Fruit fly (Drosophila melanogaster) whole organism, wandering third instar larva: ENCODE results near the gene Mcm3.

ENCODE experiments used
- Dfd ChIP-seq: fragments of >200 bp; optimal IDR thresholded peaks from 2 replicates; lab custom pipeline; 2017; ENCODE audit warnings: missing biosample characterization, missing genetic modification characterization
- Hr78 ChIP-seq: fragments of >200 bp; optimal IDR thresholded peaks from 2 replicates; lab custom pipeline; 2017; ENCODE audit warnings: missing biosample characterization, missing genetic modification characterization
- Myc ChIP-seq: fragments of >200 bp; optimal IDR thresholded peaks from 2 replicates; lab custom pipeline; 2017
- OdsH ChIP-seq: fragments of 200-800 bp; sonication (Bioruptor generic); optimal IDR thresholded peaks from 2 replicates; lab custom pipeline; 2016; ENCODE audit warnings: missing biosample characterization, mild to moderate bottlenecking, missing genetic modification characterization
- br ChIP-seq: fragments of 200-800 bp; sonication (Bioruptor generic); optimal IDR thresholded peaks from 2 replicates; lab custom pipeline; 2016; ENCODE audit warnings: missing biosample characterization, missing genetic modification characterization
- dmrt93B ChIP-seq: fragments of 200-800 bp; sonication (Bioruptor generic); optimal IDR thresholded peaks from 2 replicates; lab custom pipeline; 2018; ENCODE audit warnings: missing biosample characterization, mild to moderate bottlenecking, missing genetic modification characterization
- fru ChIP-seq: fragments of 200-800 bp; sonication (Bioruptor generic); optimal IDR thresholded peaks from 3 replicates; lab custom pipeline; 2016; ENCODE audit warnings: missing biosample characterization, mild to moderate bottlenecking, missing genetic modification characterization
- psq ChIP-seq: fragments of 200-800 bp; sonication (Bioruptor generic); optimal IDR thresholded peaks from 3 replicates; lab custom pipeline; 2017; ENCODE audit warnings: missing biosample characterization, mild to moderate bottlenecking, missing genetic modification characterization, moderate library complexity
- usp ChIP-seq: fragments of >200 bp; optimal IDR thresholded peaks from 2 replicates; lab custom pipeline; 2017; ENCODE audit warnings: missing biosample characterization, missing genetic modification characterization
- woc ChIP-seq: sonication (Bioruptor generic); optimal IDR thresholded peaks from 2 replicates; lab custom pipeline; 2016; ENCODE audit warnings: missing biosample characterization, mild to moderate bottlenecking, missing genetic modification characterization

DNA sequence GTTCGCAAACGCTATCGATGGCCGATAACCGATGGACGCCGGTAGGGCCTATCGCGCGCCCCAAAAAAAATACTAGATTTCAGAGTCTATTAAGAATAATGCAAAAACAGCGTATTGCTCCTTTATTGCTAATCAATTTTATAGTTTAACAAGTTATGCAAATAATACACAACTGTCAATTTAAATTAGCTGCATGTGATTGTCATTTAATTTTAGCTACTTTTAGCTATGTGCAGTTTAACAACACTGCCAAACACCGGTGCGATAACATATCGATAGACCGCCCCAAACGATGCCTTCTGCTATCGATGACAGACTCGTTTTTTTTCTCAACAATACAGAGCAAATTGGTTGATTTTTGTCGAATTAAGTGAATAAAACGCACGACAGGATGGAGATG is 14.7 kb upstream of the Mcm3 start, which contains the start of the genes Cdk7 and snf:
- TF ChIP-seq br (GFP tag; lab: Kevin White, UChicago) (no peak), Hr78 (GFP tag; lab: Kevin White, UChicago) (no peak), OdsH (GFP tag; lab: Kevin White, UChicago) (peak; percentile 28), Myc (lab: Kevin White, UChicago) (peak; percentile 56), dmrt93B (GFP tag; lab: Kevin White, UChicago) (no peak), usp (no peak), psq (GFP tag; lab: Kevin White, UChicago) (peak; percentile 32), fru (GFP tag; lab: Kevin White, UChicago) (peak; percentile 49), woc (GFP tag; lab: Kevin White, UChicago) (no peak), Dfd (GFP tag; lab: Kevin White, UChicago) (no peak)
